Fruit fly (Drosophila melanogaster) whole organism, embryonic: ENCODE results near the gene nuf.
A peak's percentile ranks its signal among the peaks of the same experiment; 100 is the strongest.

Experiments
- Abd-B ChIP-seq: fragments of 200-800 bp; sonication (Bioruptor generic); optimal IDR thresholded peaks from 2 replicates; lab custom pipeline; 2018; ENCODE audit warnings: missing biosample characterization, mild to moderate bottlenecking, missing genetic modification characterization, moderate library complexity
- Asciz ChIP-seq: fragments of 200-800 bp; sonication (Bioruptor generic); optimal IDR thresholded peaks from 2 replicates; lab custom pipeline; 2017; ENCODE audit warnings: missing biosample characterization, mild to moderate bottlenecking, missing genetic modification characterization, missing genetic modification reagents
- BEAF-32 ChIP-seq: fragments of 200-800 bp; sonication (Bioruptor generic); optimal IDR thresholded peaks from 3 replicates; lab custom pipeline; 2017; ENCODE audit warnings: missing biosample characterization, missing genetic modification characterization, mild to moderate bottlenecking, moderate library complexity, missing genetic modification reagents
- CG10147 ChIP-seq: fragments of 200-800 bp; sonication (Bioruptor generic); optimal IDR thresholded peaks from 2 replicates; lab custom pipeline; 2019; ENCODE audit warnings: missing biosample characterization, mild to moderate bottlenecking, missing genetic modification characterization, moderate library complexity
- CG10267 ChIP-seq: fragments of 200-800 bp; sonication (Bioruptor generic); optimal IDR thresholded peaks from 2 replicates; lab custom pipeline; 2018; ENCODE audit warnings: missing biosample characterization, mild to moderate bottlenecking, missing genetic modification characterization, moderate library complexity
- CG10366 ChIP-seq: fragments of 200-800 bp; sonication (Bioruptor generic); IDR thresholded peaks from 2 replicates; pipeline ENCODE4 v1.3.6; 2022; ENCODE audit warnings: missing biosample characterization, missing genetic modification characterization
- CG10431 ChIP-seq: fragments of 200-800 bp; sonication (Bioruptor generic); optimal IDR thresholded peaks from 3 replicates; lab custom pipeline; 2018; ENCODE audit warnings: missing biosample characterization, mild to moderate bottlenecking, missing genetic modification characterization
- CG10654 ChIP-seq: fragments of 200-800 bp; sonication (Bioruptor generic); optimal IDR thresholded peaks from 2 replicates; lab custom pipeline; 2016; ENCODE audit warnings: missing biosample characterization, missing genetic modification characterization
- CG12219 ChIP-seq: fragments of 200-800 bp; sonication (Bioruptor generic); optimal IDR thresholded peaks from 3 replicates; lab custom pipeline; 2018; ENCODE audit warnings: missing biosample characterization, mild to moderate bottlenecking, missing genetic modification characterization
- CG1602 ChIP-seq: fragments of 200-800 bp; sonication (Bioruptor generic); optimal IDR thresholded peaks from 3 replicates; lab custom pipeline; 2016; ENCODE audit warnings: missing biosample characterization, missing genetic modification characterization
- CG16863 ChIP-seq: fragments of 200-800 bp; sonication (Bioruptor generic); optimal IDR thresholded peaks from 3 replicates; lab custom pipeline; 2016; ENCODE audit warnings: missing biosample characterization, missing genetic modification characterization
- CG17912 ChIP-seq: fragments of 200-800 bp; sonication (Bioruptor generic); optimal IDR thresholded peaks from 2 replicates; lab custom pipeline; 2018; ENCODE audit warnings: missing biosample characterization, mild to moderate bottlenecking, missing genetic modification characterization
- CG2129 ChIP-seq: fragments of 200-800 bp; sonication (Bioruptor generic); IDR thresholded peaks from 2 replicates; pipeline ENCODE4 v1.3.6; 2022; ENCODE audit warnings: missing biosample characterization, missing genetic modification characterization; ENCODE audit not compliant: partially characterized antibody
- CG3163 ChIP-seq: fragments of 200-800 bp; sonication (Bioruptor generic); optimal IDR thresholded peaks from 3 replicates; lab custom pipeline; 2016; ENCODE audit warnings: missing biosample characterization, missing genetic modification characterization
- CG32767 ChIP-seq: fragments of 200-800 bp; sonication (Bioruptor generic); IDR thresholded peaks from 2 replicates; pipeline ENCODE4 v1.3.6; 2022; ENCODE audit warnings: missing biosample characterization, missing genetic modification characterization
- CG32772 ChIP-seq: fragments of 200-800 bp; sonication (Bioruptor generic); IDR thresholded peaks from 2 replicates; pipeline ENCODE4 v1.3.6; 2022; ENCODE audit warnings: missing biosample characterization, missing genetic modification characterization
- CG3281 ChIP-seq: fragments of 200-800 bp; sonication (Bioruptor generic); optimal IDR thresholded peaks from 3 replicates; lab custom pipeline; 2017; ENCODE audit warnings: missing biosample characterization, mild to moderate bottlenecking, missing genetic modification characterization
- CG33213 ChIP-seq: fragments of 200-800 bp; sonication (Bioruptor generic); optimal IDR thresholded peaks from 3 replicates; lab custom pipeline; 2016; ENCODE audit warnings: missing biosample characterization, missing genetic modification characterization
- CG34422 ChIP-seq: fragments of 200-800 bp; sonication (Bioruptor generic); IDR thresholded peaks from 3 replicates; pipeline ENCODE4 v1.3.6; 2022; ENCODE audit warnings: missing biosample characterization, missing genetic modification characterization
- Camta ChIP-seq: fragments of 200-800 bp; sonication (Bioruptor generic); optimal IDR thresholded peaks from 2 replicates; lab custom pipeline; 2016; ENCODE audit warnings: missing biosample characterization, missing genetic modification characterization
- CkIIα-i1 ChIP-seq: fragments of 200-800 bp; sonication (Bioruptor generic); IDR thresholded peaks from 2 replicates; pipeline ENCODE4 v1.3.6; 2022; ENCODE audit warnings: missing biosample characterization, missing genetic modification characterization
- Dbx ChIP-seq: fragments of 200-800 bp; sonication (Bioruptor generic); IDR thresholded peaks from 3 replicates; pipeline ENCODE4 v1.3.6; 2022; ENCODE audit warnings: missing biosample characterization, missing genetic modification characterization
- Ets65A ChIP-seq: fragments of 200-800 bp; sonication (Bioruptor generic); peaks from one replicate; lab custom pipeline; 2016; ENCODE audit warnings: missing biosample characterization, missing genetic modification characterization
- Gug ChIP-seq: fragments of 200-800 bp; sonication (Bioruptor generic); IDR thresholded peaks from 4 replicates; pipeline ENCODE4 v1.3.6; 2022; ENCODE audit warnings: missing biosample characterization, missing genetic modification characterization
- HLHmδ ChIP-seq: fragments of 200-800 bp; sonication (Bioruptor generic); optimal IDR thresholded peaks from 2 replicates; lab custom pipeline; 2018; ENCODE audit warnings: missing biosample characterization, mild to moderate bottlenecking, missing genetic modification characterization, moderate library complexity
- HmgD ChIP-seq: fragments of 200-800 bp; sonication (Bioruptor generic); optimal IDR thresholded peaks from 3 replicates; lab custom pipeline; 2016; ENCODE audit warnings: missing biosample characterization, missing genetic modification characterization
- Lim3 ChIP-seq: fragments of 200-800 bp; sonication (Bioruptor generic); IDR thresholded peaks from 2 replicates; pipeline ENCODE4 v1.3.6; 2022; ENCODE audit warnings: missing biosample characterization, missing genetic modification characterization
- Myb ChIP-seq: fragments of 200-800 bp; sonication (Bioruptor generic); optimal IDR thresholded peaks from 2 replicates; lab custom pipeline; 2016; ENCODE audit warnings: missing biosample characterization, missing genetic modification characterization
- NC2α ChIP-seq: fragments of 200-800 bp; sonication (Bioruptor generic); optimal IDR thresholded peaks from 2 replicates; lab custom pipeline; 2016; ENCODE audit warnings: missing biosample characterization, missing genetic modification characterization
- Neu2 ChIP-seq: fragments of 200-800 bp; sonication (Bioruptor generic); optimal IDR thresholded peaks from 3 replicates; lab custom pipeline; 2016; ENCODE audit warnings: missing biosample characterization, missing genetic modification characterization, borderline replicate concordance
- Poxn ChIP-seq: fragments of 200-800 bp; sonication (Bioruptor generic); IDR thresholded peaks from 2 replicates; pipeline ENCODE4 v1.3.6; 2022; ENCODE audit warnings: missing biosample characterization, missing genetic modification characterization
- Rfx ChIP-seq: fragments of 200-800 bp; sonication (Bioruptor generic); IDR thresholded peaks from 2 replicates; pipeline ENCODE4 v1.3.6; 2022; ENCODE audit warnings: missing biosample characterization, missing genetic modification characterization
- Sox102F ChIP-seq: fragments of 200-800 bp; sonication (Bioruptor generic); optimal IDR thresholded peaks from 2 replicates; lab custom pipeline; 2018; ENCODE audit warnings: missing biosample characterization, mild to moderate bottlenecking, missing genetic modification characterization, moderate library complexity
- Tbp ChIP-seq: fragments of >200 bp; optimal IDR thresholded peaks from 2 replicates; lab custom pipeline; 2018; ENCODE audit warnings: missing biosample characterization, missing genetic modification characterization
- bowl ChIP-seq: fragments of 200-800 bp; sonication (Bioruptor generic); IDR thresholded peaks from 2 replicates; pipeline ENCODE4 v1.3.6; 2022; ENCODE audit warnings: missing biosample characterization, missing genetic modification characterization
- corto ChIP-seq: fragments of 200-800 bp; sonication (Bioruptor generic); optimal IDR thresholded peaks from 2 replicates; lab custom pipeline; 2016; ENCODE audit warnings: missing biosample characterization, mild to moderate bottlenecking, missing genetic modification characterization, moderate library complexity
- crc ChIP-seq: fragments of 200-800 bp; sonication (Bioruptor generic); optimal IDR thresholded peaks from 2 replicates; lab custom pipeline; 2016; ENCODE audit warnings: missing biosample characterization, missing genetic modification characterization
- crol ChIP-seq: fragments of 200-800 bp; sonication (Bioruptor generic); IDR thresholded peaks from 2 replicates; pipeline ENCODE4 v1.3.6; 2022; ENCODE audit warnings: missing biosample characterization, missing genetic modification characterization
- danr ChIP-seq: fragments of 200-800 bp; sonication (Bioruptor generic); IDR thresholded peaks from 2 replicates; pipeline ENCODE4 v1.3.6; 2022; ENCODE audit warnings: missing biosample characterization, missing genetic modification characterization
- emc ChIP-seq: fragments of 200-800 bp; sonication (Bioruptor generic); optimal IDR thresholded peaks from 2 replicates; lab custom pipeline; 2016; ENCODE audit warnings: missing biosample characterization, missing genetic modification characterization
- en ChIP-seq: fragments of 200-800 bp; sonication (Bioruptor generic); optimal IDR thresholded peaks from 2 replicates; lab custom pipeline; 2016; ENCODE audit warnings: missing biosample characterization, missing genetic modification characterization
- eyg ChIP-seq: fragments of 200-800 bp; sonication (Bioruptor generic); optimal IDR thresholded peaks from 3 replicates; lab custom pipeline; 2016; ENCODE audit warnings: missing biosample characterization, missing genetic modification characterization
- fd96Cb ChIP-seq: fragments of 200-800 bp; sonication (Bioruptor generic); optimal IDR thresholded peaks from 2 replicates; lab custom pipeline; 2018; ENCODE audit warnings: missing biosample characterization, mild to moderate bottlenecking, missing genetic modification characterization, moderate library complexity
- mld ChIP-seq: fragments of 200-800 bp; sonication (Bioruptor generic); IDR thresholded peaks from 3 replicates; pipeline ENCODE4 v1.3.6; 2022; ENCODE audit warnings: missing biosample characterization, missing genetic modification characterization; ENCODE audit not compliant: partially characterized antibody
- nerfin-2 ChIP-seq: fragments of 200-800 bp; sonication (Bioruptor generic); IDR thresholded peaks from 2 replicates; pipeline ENCODE4 v1.3.6; 2022; ENCODE audit warnings: missing biosample characterization, missing genetic modification characterization; ENCODE audit not compliant: partially characterized antibody
- pho ChIP-seq: fragments of 200-800 bp; sonication (Bioruptor generic); optimal IDR thresholded peaks from 2 replicates; lab custom pipeline; 2016; ENCODE audit warnings: missing biosample characterization, missing genetic modification characterization
- pita ChIP-seq: fragments of 200-800 bp; sonication (Bioruptor generic); optimal IDR thresholded peaks from 2 replicates; lab custom pipeline; 2017; ENCODE audit warnings: missing biosample characterization, mild to moderate bottlenecking, missing genetic modification characterization
- tup ChIP-seq: fragments of 200-800 bp; sonication (Bioruptor generic); optimal IDR thresholded peaks from 2 replicates; lab custom pipeline; 2016; ENCODE audit warnings: missing biosample characterization, mild to moderate bottlenecking, missing genetic modification characterization, moderate library complexity
- unpg ChIP-seq: fragments of 200-800 bp; sonication (Bioruptor generic); optimal IDR thresholded peaks from 3 replicates; lab custom pipeline; 2018; ENCODE audit warnings: missing biosample characterization, mild to moderate bottlenecking, missing genetic modification characterization, moderate library complexity
- z ChIP-seq: fragments of 200-800 bp; sonication (Bioruptor generic); IDR thresholded peaks from 3 replicates; pipeline ENCODE4 v1.3.6; 2022; ENCODE audit warnings: missing biosample characterization, missing genetic modification characterization
- zen ChIP-seq: fragments of 200-800 bp; sonication (Bioruptor generic); optimal IDR thresholded peaks from 3 replicates; lab custom pipeline; 2018; ENCODE audit warnings: missing biosample characterization, mild to moderate bottlenecking, missing genetic modification characterization, moderate library complexity

nuf gene

DNA sequence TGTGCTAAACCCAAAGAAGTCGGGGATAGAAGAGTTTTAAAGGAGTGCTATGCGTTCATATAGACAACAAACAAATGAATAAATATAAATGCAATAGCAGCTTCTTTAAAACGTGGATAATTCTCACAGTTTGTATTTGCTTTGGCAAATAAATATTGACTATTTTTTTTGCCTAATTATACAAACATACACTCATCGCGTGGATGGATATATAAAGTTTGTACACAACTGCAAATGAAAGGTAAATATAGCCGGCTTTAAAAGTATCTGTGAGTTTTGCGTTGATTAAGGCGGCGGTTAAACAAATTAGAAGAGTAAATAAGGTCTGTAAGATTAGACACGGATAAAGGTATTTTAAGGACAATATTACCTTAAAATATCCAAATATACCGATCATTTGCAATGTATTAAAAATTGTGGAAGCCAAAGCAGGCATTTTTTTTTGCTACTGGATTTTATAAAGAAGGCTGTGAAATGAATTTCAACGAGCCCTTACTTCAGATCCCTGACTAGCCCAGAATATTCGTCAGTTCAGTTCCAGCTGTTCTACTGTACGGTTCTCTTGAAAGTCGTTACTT, 27.1 kb downstream of the nuf start, which contains the start of gene CG7768 (continued):
- peak; percentile 20 for TF ChIP-seq CG12219 (GFP tag; lab: Kevin White, UChicago)
- no peak for TF ChIP-seq CG32772
- TF ChIP-seq Poxn (GFP tag; lab: Robert Waterston, UW): peak; percentile 27; the same call in 1 of the 2 replicates
- TF ChIP-seq Ets65A (GFP tag; lab: Kevin White, UChicago): no peak
- no peak for TF ChIP-seq CG10267 (tag; lab: Kevin White, UChicago)
- TF ChIP-seq CG10431 (GFP tag; lab: Kevin White, UChicago): no peak
- peak; percentile 66 for TF ChIP-seq Asciz (GFP tag; lab: Kevin White, UChicago)
- TF ChIP-seq fd96Cb: no peak
- TF ChIP-seq Tbp (GFP tag; lab: Kevin White, UChicago): no peak
- TF ChIP-seq Neu2 (GFP tag; lab: Kevin White, UChicago): no peak
- peak; percentile 78 for TF ChIP-seq Dbx (GFP tag; lab: Robert Waterston, UW)
- TF ChIP-seq crol (GFP tag; lab: Robert Waterston, UW): no peak
- peak; percentile 9 for TF ChIP-seq CG16863
- TF ChIP-seq Rfx (GFP tag; lab: Robert Waterston, UW): peak; percentile 51; the same call in 1 of the 2 replicates
- TF ChIP-seq mld (GFP tag; lab: Robert Waterston, UW): no peak
- no peak for TF ChIP-seq HLHmδ (GFP tag; lab: Kevin White, UChicago)
- TF ChIP-seq pita (GFP tag; lab: Kevin White, UChicago): no peak
- TF ChIP-seq pho (GFP tag; lab: Kevin White, UChicago): peak; percentile 54
- TF ChIP-seq Sox102F: no peak
- TF ChIP-seq unpg: peak; percentile 61
- TF ChIP-seq bowl (GFP tag; lab: Robert Waterston, UW): no peak
- peak; percentile 39 for TF ChIP-seq CG10654 (GFP tag; lab: Kevin White, UChicago)
- TF ChIP-seq eyg (GFP tag; lab: Kevin White, UChicago): peak; percentile 25
- TF ChIP-seq CG17912: no peak
- TF ChIP-seq Lim3: no peak
- no peak for TF ChIP-seq BEAF-32 (GFP tag; lab: Kevin White, UChicago)
- peak; percentile 28 for TF ChIP-seq emc (GFP tag; lab: Kevin White, UChicago)
- no peak for TF ChIP-seq danr (GFP tag; lab: Robert Waterston, UW)
- TF ChIP-seq z: no peak
- no peak for TF ChIP-seq Abd-B
- no peak for TF ChIP-seq CkIIα-i1 (GFP tag; lab: Robert Waterston, UW)
- no peak for TF ChIP-seq nerfin-2 (GFP tag; lab: Robert Waterston, UW)
- no peak for TF ChIP-seq zen (tag; lab: Kevin White, UChicago)
- TF ChIP-seq CG2129: no peak
- peak; percentile 20; the same call in 1 of the 2 replicates for TF ChIP-seq CG32767 (GFP tag; lab: Robert Waterston, UW)
- peak; percentile 85 for TF ChIP-seq CG3281
- TF ChIP-seq CG10366: no peak
- TF ChIP-seq NC2α (GFP tag; lab: Kevin White, UChicago): no peak
- no peak for TF ChIP-seq CG34422 (GFP tag; lab: Robert Waterston, UW)
- no peak for TF ChIP-seq en (GFP tag; lab: Kevin White, UChicago)
- peak; percentile 70 for TF ChIP-seq CG10147 (GFP tag; lab: Kevin White, UChicago)
- TF ChIP-seq corto (GFP tag; lab: Kevin White, UChicago): no peak
- TF ChIP-seq Myb (GFP tag; lab: Kevin White, UChicago): peak; percentile 14
- TF ChIP-seq CG3163 (GFP tag; lab: Kevin White, UChicago): no peak
- TF ChIP-seq CG1602: no peak
- TF ChIP-seq CG33213 (GFP tag; lab: Kevin White, UChicago): peak; percentile 32
- TF ChIP-seq HmgD (GFP tag; lab: Kevin White, UChicago): no peak
- TF ChIP-seq Camta: no peak
- TF ChIP-seq Gug: no peak
- TF ChIP-seq crc (GFP tag; lab: Kevin White, UChicago): peak; percentile 39
- no peak for TF ChIP-seq tup
